Worm (Caenorhabditis elegans): ENCODE data around the gene R08C7.8.

The R08C7.8 gene

DNA sequence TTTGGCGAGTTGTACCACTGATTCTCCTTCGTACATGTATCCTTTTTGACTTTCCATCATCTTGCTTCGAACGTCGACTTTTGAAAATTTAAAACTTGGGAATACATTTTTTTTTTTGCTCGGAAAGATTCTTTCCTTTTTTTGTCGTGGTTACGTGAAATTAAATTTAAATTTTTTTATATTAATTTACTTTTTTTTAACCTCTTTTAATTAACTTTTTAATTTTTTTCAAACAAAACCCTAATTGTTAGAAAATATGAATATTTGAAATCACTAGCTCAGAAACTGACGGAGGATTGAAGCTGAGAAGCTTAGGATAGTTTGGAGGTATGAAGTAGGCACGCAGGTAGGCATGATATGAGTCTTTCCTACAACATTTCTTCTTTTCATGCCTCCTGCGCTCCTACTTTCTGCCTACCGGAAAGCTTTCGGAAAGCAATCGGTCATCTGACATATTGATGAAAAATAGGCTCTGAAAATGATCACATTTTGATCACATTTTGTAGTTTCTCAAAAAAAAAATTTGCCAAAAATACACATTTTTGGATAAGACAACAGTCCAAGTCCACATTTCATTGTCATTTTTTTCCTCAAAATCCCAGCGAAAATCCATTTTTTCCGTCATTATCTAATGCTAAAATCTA, at the start of gene R08C7.8, which contains the start of gene R08C7.4:
R08C7.8 (minus strand) TSS at position 101 of the 644 bp plus-strand sequence.
R08C7.4 (plus strand) TSS at position 594 of the 644 bp plus-strand sequence.
- TF ChIP-seq lin-11 (tag; optimal IDR thresholded peaks at IDR 0.05), result no peak
- TF ChIP-seq eyg-1 (tag; optimal IDR thresholded peaks at IDR 0.05), result no peak
- no peak for TF ChIP-seq che-1 (tag; optimal IDR thresholded peaks at IDR 0.05)
- TF ChIP-seq elt-2 (tag; optimal IDR thresholded peaks at IDR 0.05), result no peak
- TF ChIP-seq mec-3 (tag; optimal IDR thresholded peaks at IDR 0.05; ENCODE audit: borderline replicate concordance), result no peak
- TF ChIP-seq tbx-2 (tag; optimal IDR thresholded peaks at IDR 0.05), result no peak
- TF ChIP-seq nfya-1 (tag; optimal IDR thresholded peaks at IDR 0.05), result no peak
- TF ChIP-seq nhr-11 (tag; optimal IDR thresholded peaks at IDR 0.05), result no peak
- no peak for TF ChIP-seq gmeb-2 (tag; optimal IDR thresholded peaks at IDR 0.05)
- no peak for TF ChIP-seq ceh-9 (tag; optimal IDR thresholded peaks at IDR 0.05)
- no peak for TF ChIP-seq ets-4 (tag; optimal IDR thresholded peaks at IDR 0.05)

DNA sequence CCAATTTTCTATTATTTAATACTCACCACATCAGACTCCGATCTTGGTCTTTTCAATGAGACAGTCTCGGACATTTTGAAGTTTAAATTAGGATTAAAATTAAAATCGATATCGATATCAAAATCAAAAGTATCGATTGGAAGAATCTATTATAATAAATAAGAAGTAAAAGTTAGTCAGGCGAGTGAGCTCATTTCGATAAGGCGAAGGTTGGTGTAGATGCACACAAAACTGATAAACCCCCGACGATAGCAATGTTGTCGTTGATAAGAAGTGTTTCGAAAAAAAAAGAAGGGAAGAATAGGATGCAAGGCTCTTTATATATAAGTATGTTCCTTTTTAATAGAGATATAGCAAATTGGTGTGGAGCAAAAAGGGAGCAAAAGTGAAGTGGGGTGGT, 48.2 kb upstream of the R08C7.8 start, which contains the start of gene M01H9.4:
M01H9.4 (minus strand) TSS at position 379 of the 400 bp plus-strand sequence.
- TF ChIP-seq elt-2 (tag; optimal IDR thresholded peaks at IDR 0.05) (peak; percentile 98), fkh-6 (tag; optimal IDR thresholded peaks at IDR 0.05) (no peak), pha-2 (tag; optimal IDR thresholded peaks at IDR 0.05) (no peak), hlh-8 (tag; optimal IDR thresholded peaks at IDR 0.05) (no peak), ceh-34 (tag; optimal IDR thresholded peaks at IDR 0.05) (no peak), pha-4 (tag; optimal IDR thresholded peaks at IDR 0.05) (no peak), ceh-24 (tag; optimal IDR thresholded peaks at IDR 0.05) (no peak), pqm-1 (tag; optimal IDR thresholded peaks at IDR 0.05) (peak; percentile 4), ceh-2 (tag; optimal IDR thresholded peaks at IDR 0.05) (no peak)

DNA sequence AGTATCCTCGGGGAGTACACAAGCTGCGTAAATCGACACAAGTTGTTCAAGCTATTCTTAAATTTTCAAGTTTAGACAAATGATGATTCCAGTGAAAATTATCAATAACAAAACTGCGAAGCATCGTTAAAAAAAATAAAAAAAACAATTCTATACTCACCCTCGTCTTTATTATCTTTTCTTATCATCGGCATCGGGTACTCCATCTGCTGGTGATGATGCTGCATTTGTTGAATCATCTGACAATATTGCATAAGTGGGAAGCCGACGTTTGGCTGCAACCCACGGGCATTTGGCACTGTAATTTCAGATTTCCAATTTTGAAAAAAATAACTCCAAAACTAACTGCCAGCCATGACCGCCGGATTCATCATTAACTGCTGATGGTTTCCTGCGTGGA, 47.0 kb upstream of the R08C7.8 start:
- TF ChIP-seq pqm-1 (tag; optimal IDR thresholded peaks at IDR 0.05) (no peak), K09A11.1 (tag; optimal IDR thresholded peaks at IDR 0.05; ENCODE audit: insufficient read depth) (no peak), ref-2 (tag; optimal IDR thresholded peaks at IDR 0.05) (no peak), eyg-1 (tag; optimal IDR thresholded peaks at IDR 0.05) (no peak), unc-42 (tag; optimal IDR thresholded peaks at IDR 0.05) (no peak)

DNA sequence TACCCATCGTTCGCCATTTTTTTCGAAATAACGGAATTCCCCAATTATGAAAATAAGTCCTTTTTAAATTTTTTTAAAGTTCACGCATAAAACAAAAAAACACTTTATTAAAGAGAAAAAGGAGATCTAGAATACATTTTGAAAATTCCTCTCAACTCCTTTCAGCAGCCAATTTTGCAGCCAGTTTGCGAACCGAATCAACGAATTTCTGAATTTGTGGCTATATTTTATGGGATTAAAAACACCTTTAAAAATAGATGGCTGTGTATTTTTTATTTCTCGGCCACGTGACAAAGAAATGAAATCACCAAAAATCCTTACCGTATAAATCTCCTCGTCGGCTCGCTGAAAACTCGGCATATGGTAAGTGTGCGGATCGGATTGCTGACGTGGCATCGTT, 45.7 kb upstream of the R08C7.8 start, which contains the start of gene M01H9.10:
M01H9.10 (minus strand) TSS at position 101 of the 400 bp plus-strand sequence.
- TF ChIP-seq ceh-18 (tag; optimal IDR thresholded peaks at IDR 0.05) (no peak), ceh-30 (tag; optimal IDR thresholded peaks at IDR 0.05) (no peak), K09A11.1 (tag; optimal IDR thresholded peaks at IDR 0.05; ENCODE audit: insufficient read depth) (no peak), mec-3 (tag; optimal IDR thresholded peaks at IDR 0.05; ENCODE audit: borderline replicate concordance) (no peak), ceh-19 (GFP tag; optimal IDR thresholded peaks at IDR 0.05) (no peak), ceh-45 (GFP tag; IDR thresholded peaks at IDR 0.05) (no peak)

DNA sequence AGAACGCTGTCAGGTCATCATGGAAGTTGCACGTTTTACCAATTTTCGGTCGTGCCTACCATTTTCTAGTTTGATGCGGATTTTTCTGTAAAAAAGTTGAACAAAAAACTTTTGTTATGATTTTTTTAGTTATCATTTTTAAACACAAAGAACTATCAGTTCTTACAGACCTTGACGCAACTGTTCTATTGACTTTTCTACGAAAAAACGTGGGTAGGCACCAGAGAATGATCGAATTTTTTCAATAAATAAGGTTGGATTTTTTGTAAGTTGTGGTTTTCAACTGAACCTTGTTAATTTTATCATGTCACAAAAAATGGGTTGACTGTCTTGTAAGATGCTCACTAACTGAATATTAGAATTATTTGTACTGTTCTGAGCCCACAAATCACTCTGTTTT, 44.3 kb upstream of the R08C7.8 start:
- no peak for TF ChIP-seq pat-9 (tag; optimal IDR thresholded peaks at IDR 0.05)
- no peak for TF ChIP-seq ceh-6 (GFP tag; optimal IDR thresholded peaks at IDR 0.05)
- no peak for TF ChIP-seq sdc-2 (tag; optimal IDR thresholded peaks at IDR 0.05)
- TF ChIP-seq syd-9 (tag; optimal IDR thresholded peaks at IDR 0.05), result no peak
- no peak for TF ChIP-seq ztf-16 (tag; optimal IDR thresholded peaks at IDR 0.05)
- no peak for TF ChIP-seq Y22D7AL.16 (tag; optimal IDR thresholded peaks at IDR 0.05)
- TF ChIP-seq nhr-11 (tag; optimal IDR thresholded peaks at IDR 0.05), result no peak
- TF ChIP-seq fkh-6 (tag; optimal IDR thresholded peaks at IDR 0.05), result no peak
- TF ChIP-seq madf-2 (tag; optimal IDR thresholded peaks at IDR 0.05), result no peak
- no peak for TF ChIP-seq nhr-232 (tag; optimal IDR thresholded peaks at IDR 0.05)
- no peak for TF ChIP-seq rnt-1 (tag; optimal IDR thresholded peaks at IDR 0.05)
- no peak for TF ChIP-seq elt-4 (tag; optimal IDR thresholded peaks at IDR 0.05)
- TF ChIP-seq T23F11.4 (GFP tag; optimal IDR thresholded peaks at IDR 0.05), result no peak
- no peak for TF ChIP-seq K09A11.1 (tag; optimal IDR thresholded peaks at IDR 0.05; ENCODE audit: insufficient read depth)
- no peak for TF ChIP-seq ceh-34 (tag; optimal IDR thresholded peaks at IDR 0.05)
- no peak for TF ChIP-seq ref-2 (tag; optimal IDR thresholded peaks at IDR 0.05)
- no peak for TF ChIP-seq tbx-2 (tag; optimal IDR thresholded peaks at IDR 0.05)

Data from whole organism, late embryonic.